Fruit fly (Drosophila melanogaster): Measurements from ENCODE around the gene CG13101.
A peak's percentile ranks its signal among the peaks of the same experiment; 100 is the strongest.

Gene CG13101

DNA sequence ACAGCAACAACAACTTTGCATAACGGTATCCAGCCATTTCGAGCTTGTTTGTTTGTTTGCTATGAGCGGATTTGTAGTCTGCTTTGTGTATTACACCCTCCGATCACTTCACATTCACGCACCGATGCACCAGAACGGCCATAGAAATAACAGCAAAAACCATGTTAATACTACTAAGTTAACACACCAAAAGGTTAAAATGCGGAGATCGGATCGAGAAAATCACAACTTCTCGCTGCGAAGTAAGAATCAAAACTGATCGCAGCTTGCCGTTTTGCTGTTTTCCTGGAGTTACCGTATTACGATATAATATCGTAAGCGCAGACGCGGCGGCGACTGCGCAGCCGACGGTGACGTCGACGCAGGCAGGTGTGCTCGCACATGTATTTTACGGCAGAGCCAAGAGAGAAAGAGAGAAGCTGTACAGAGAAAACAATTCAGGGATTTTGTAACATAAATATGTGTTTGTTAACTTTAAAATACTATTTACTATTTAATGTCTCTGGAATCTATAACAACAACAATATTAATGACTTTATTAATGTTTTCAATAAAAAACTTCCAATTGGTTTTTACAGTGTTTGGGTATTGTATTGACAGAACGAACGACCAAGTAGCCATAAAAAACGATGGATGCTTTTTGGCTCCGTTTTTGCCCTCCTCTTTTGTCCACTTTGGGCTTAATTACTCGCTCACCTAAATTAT is at the start of gene CG13101 (continued):
- TF ChIP-seq CG6808 (GFP tag; optimal IDR thresholded peaks at IDR 0.05) (peak; percentile 88), fkh (GFP tag; optimal IDR thresholded peaks at IDR 0.05) (peak; percentile 87), CG6792 (GFP tag; optimal IDR thresholded peaks at IDR 0.05) (peak; percentile 96), dac (GFP tag; optimal IDR thresholded peaks at IDR 0.05) (peak; percentile 57), Hr39 (GFP tag; optimal IDR thresholded peaks at IDR 0.05) (peak; percentile 91), CG32006 (GFP tag; optimal IDR thresholded peaks at IDR 0.05) (peak; percentile 94), eg (GFP tag; IDR thresholded peaks at IDR 0.05) (peak; percentile 98), fd59A (GFP tag; optimal IDR thresholded peaks at IDR 0.05) (peak; percentile 85), Sox15 (GFP tag; optimal IDR thresholded peaks at IDR 0.05) (peak; percentile 80)

DNA sequence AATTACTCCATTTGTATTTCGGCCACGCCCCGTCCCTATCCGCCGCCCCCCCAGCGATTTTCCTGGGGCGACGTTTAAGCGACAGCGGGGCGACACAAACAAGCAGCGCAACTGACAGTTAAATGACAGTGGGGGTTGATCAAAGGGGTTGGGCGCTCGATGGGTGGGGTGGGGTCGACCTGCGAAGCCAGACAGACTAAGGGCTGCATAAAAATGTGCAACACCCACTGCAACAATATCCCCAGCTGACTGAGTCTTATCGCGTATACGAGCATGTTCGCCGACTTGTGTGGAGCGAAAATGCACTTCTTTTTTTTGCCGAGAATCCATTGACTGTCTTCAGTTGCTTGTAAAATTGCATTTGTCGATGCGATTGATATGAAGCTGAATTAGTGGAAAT is 47.1 kb upstream of the CG13101 start, which contains the start of gene CG9582:
CG9582 (minus strand) TSS at position 101 of the 400 bp plus-strand sequence.
- TF ChIP-seq ss (GFP tag; optimal IDR thresholded peaks at IDR 0.05) (no peak), net (GFP tag; optimal IDR thresholded peaks at IDR 0.05) (no peak), CG11902 (GFP tag; optimal IDR thresholded peaks at IDR 0.05) (no peak), Sox102F (GFP tag; optimal IDR thresholded peaks at IDR 0.05) (no peak), CG7368 (GFP tag; optimal IDR thresholded peaks at IDR 0.05) (no peak), pdm3 (GFP tag; optimal IDR thresholded peaks at IDR 0.05) (no peak), Gug (GFP tag; IDR thresholded peaks at IDR 0.05) (no peak), Lpt (GFP tag; optimal IDR thresholded peaks at IDR 0.05) (no peak), CG34406 (GFP tag; optimal IDR thresholded peaks at IDR 0.05) (no peak), CG6808 (GFP tag; optimal IDR thresholded peaks at IDR 0.05) (no peak), eg (GFP tag; IDR thresholded peaks at IDR 0.05) (no peak), esn (GFP tag; optimal IDR thresholded peaks at IDR 0.05) (no peak), spab (GFP tag; optimal IDR thresholded peaks at IDR 0.05) (no peak), cyc (GFP tag; optimal IDR thresholded peaks at IDR 0.05) (no peak), fd85E (GFP tag; optimal IDR thresholded peaks at IDR 0.05) (no peak), lz (GFP tag; optimal IDR thresholded peaks at IDR 0.05) (no peak), dsx (GFP tag; optimal IDR thresholded peaks at IDR 0.05; ENCODE audit: poor library complexity, severe bottlenecking) (no peak)

dm6 chr2L:9026157-9026556 is 41.5 kb upstream of the CG13101 start:
- TF ChIP-seq achi (GFP tag; optimal IDR thresholded peaks at IDR 0.05) (no peak), CG3032 (tag; optimal IDR thresholded peaks at IDR 0.05) (no peak)

DNA sequence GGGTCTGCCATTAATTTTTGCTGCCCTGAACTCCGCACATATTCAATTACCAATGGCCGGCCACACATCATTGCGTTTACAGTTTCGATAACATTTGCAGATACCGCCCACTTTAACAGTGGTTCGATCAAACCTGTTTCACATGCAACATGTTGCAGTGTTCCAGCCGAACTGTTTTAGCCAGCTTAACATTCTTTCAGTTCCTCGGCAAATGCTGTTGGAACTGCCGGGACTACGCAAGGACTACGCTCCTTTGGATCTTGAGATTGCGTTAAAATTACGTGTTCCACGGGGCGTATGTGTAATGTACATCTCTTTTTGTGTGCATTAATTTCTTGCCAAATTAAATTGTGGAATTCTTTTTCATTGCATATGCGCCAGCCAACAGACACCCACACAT is 34.8 kb upstream of the CG13101 start:
- TF ChIP-seq CG6163 (GFP tag; IDR thresholded peaks at IDR 0.05): no peak
- TF ChIP-seq Eip75B (GFP tag; optimal IDR thresholded peaks at IDR 0.05): no peak
- TF ChIP-seq Ets21C (GFP tag; optimal IDR thresholded peaks at IDR 0.05): no peak
- no peak for TF ChIP-seq CG9139 (GFP tag; optimal IDR thresholded peaks at IDR 0.05)
- TF ChIP-seq topi (GFP tag; optimal IDR thresholded peaks at IDR 0.05): no peak
- TF ChIP-seq Hr39 (GFP tag; optimal IDR thresholded peaks at IDR 0.05): no peak
- TF ChIP-seq OdsH (GFP tag; optimal IDR thresholded peaks at IDR 0.05): no peak
- TF ChIP-seq CG16779 (tag; optimal IDR thresholded peaks at IDR 0.05): no peak
- no peak for TF ChIP-seq CG8632 (GFP tag; optimal IDR thresholded peaks at IDR 0.05)
- TF ChIP-seq CG1621 (tag; optimal IDR thresholded peaks at IDR 0.05): no peak
- no peak for TF ChIP-seq vri (GFP tag; optimal IDR thresholded peaks at IDR 0.05)

Measured in whole organism, prepupa.